Worm (Caenorhabditis elegans) whole organism, midembryonic: Measurements from ENCODE around the gene srz-102.

ENCODE experiments used
- cog-1 ChIP-seq: sonication (generic microtip); optimal IDR thresholded peaks from 2 replicates; lab custom pipeline; 2016; ENCODE audit warnings: missing genetic modification characterization, missing compliant biosample characterization
- med-1 ChIP-seq: sonication (generic microtip); optimal IDR thresholded peaks from 2 replicates; lab custom pipeline; 2017; ENCODE audit warnings: missing genetic modification characterization, mild to moderate bottlenecking, missing compliant biosample characterization, antibody characterized with exemption, missing genetic modification reagents; ENCODE audit not compliant: insufficient read depth
- ref-1 ChIP-seq: fragments of 200-800 bp; sonication (Bioruptor generic); conservative IDR thresholded peaks from 2 replicates; pipeline ENCODE4 v1.3.6; 2022; ENCODE audit warnings: missing genetic modification reagents, missing genetic modification characterization, missing compliant biosample characterization

- TF ChIP-seq med-1 (GFP tag; lab: Kevin White, UChicago) (no peak), ref-1 (GFP tag; lab: Robert Waterston, UW) (no peak), cog-1 (tag; lab: Kevin White, UChicago) (no peak)
Observed at ce11 chrV:16682886-16683285, 4.4 kb upstream of the srz-102 start, which contains the start of gene srw-36.
